Worm (Caenorhabditis elegans) whole organism, L4 larva: ENCODE measurements around the gene Y46G5A.39.
"Not testable (repeated sequence)": the region's sequence is repeated elsewhere in the genome, so short reads cannot be mapped to it uniquely, and the experiment has no call there.

Experiments
- D1046.2 ChIP-seq: fragments of 200-800 bp; sonication (Bioruptor generic); IDR thresholded peaks from 2 replicates; pipeline ENCODE4 v1.3.6; 2022; ENCODE audit warnings: missing genetic modification characterization, missing compliant biosample characterization
- F44E2.7 ChIP-seq: fragments of 200-800 bp; sonication (Bioruptor generic); IDR thresholded peaks from 2 replicates; pipeline ENCODE4 v2.1.2; 2022; ENCODE audit warnings: missing genetic modification characterization, missing compliant biosample characterization
- F49E8.2 ChIP-seq: sonication (generic microtip); optimal IDR thresholded peaks from 2 replicates; lab custom pipeline; 2016; ENCODE audit warnings: missing compliant biosample characterization, mild to moderate bottlenecking, missing genetic modification characterization, borderline replicate concordance
- T26A8.4 ChIP-seq: fragments of 200-800 bp; sonication (Bioruptor generic); IDR thresholded peaks from 2 replicates; pipeline ENCODE4 v1.3.6; 2022; ENCODE audit warnings: missing genetic modification characterization, missing compliant biosample characterization
- Y48G9A.11 ChIP-seq: fragments of 200-800 bp; sonication (Bioruptor generic); IDR thresholded peaks from 2 replicates; pipeline ENCODE4 v1.3.6; 2022; ENCODE audit warnings: missing genetic modification reagents, missing genetic modification characterization, missing compliant biosample characterization
- Y75B8A.6 ChIP-seq: fragments of 200-800 bp; sonication (Bioruptor generic); IDR thresholded peaks from 2 replicates; pipeline ENCODE4 v1.3.6; 2022; ENCODE audit warnings: missing genetic modification reagents, missing genetic modification characterization, missing compliant biosample characterization
- ceh-32 ChIP-seq: sonication (generic microtip); optimal IDR thresholded peaks from 2 replicates; lab custom pipeline; 2016; ENCODE audit warnings: mild to moderate bottlenecking, missing genetic modification characterization, missing compliant biosample characterization; ENCODE audit not compliant: poor library complexity
- ceh-62 ChIP-seq: sonication (generic microtip); optimal IDR thresholded peaks from 2 replicates; lab custom pipeline; 2017; ENCODE audit warnings: missing biosample characterization, missing genetic modification characterization
- cey-2 ChIP-seq: sonication (generic microtip); optimal IDR thresholded peaks from 3 replicates; lab custom pipeline; 2017; ENCODE audit warnings: missing genetic modification characterization, mild to moderate bottlenecking, missing compliant biosample characterization, antibody characterized with exemption, borderline replicate concordance; ENCODE audit not compliant: insufficient read depth
- daf-12 ChIP-seq: fragments of 150-350 bp; optimal IDR thresholded peaks from 2 replicates; lab custom pipeline; 2014; ENCODE audit warnings: missing biosample characterization, missing genetic modification reagents, missing genetic modification characterization
- daf-19 ChIP-seq: fragments of 200-800 bp; sonication (Bioruptor generic); conservative IDR thresholded peaks from 2 replicates; pipeline ENCODE4 v1.3.6; 2022; ENCODE audit warnings: missing genetic modification characterization, missing compliant biosample characterization
- daf-8 ChIP-seq: fragments of 200-800 bp; sonication (Bioruptor generic); IDR thresholded peaks from 2 replicates; pipeline ENCODE4 v1.3.6; 2022; ENCODE audit warnings: missing genetic modification characterization, missing compliant biosample characterization
- dpl-1 ChIP-seq: fragments of 150-350 bp; optimal IDR thresholded peaks from 2 replicates; lab custom pipeline; 2014; ENCODE audit warnings: missing biosample characterization, missing genetic modification reagents, missing genetic modification characterization
- duxl-1 ChIP-seq: sonication (generic microtip); optimal IDR thresholded peaks from 2 replicates; lab custom pipeline; 2016; ENCODE audit warnings: mild to moderate bottlenecking, missing genetic modification characterization, moderate library complexity, missing compliant biosample characterization; ENCODE audit not compliant: poor library complexity
- dve-1 ChIP-seq: sonication (generic microtip); optimal IDR thresholded peaks from 2 replicates; lab custom pipeline; 2017; ENCODE audit warnings: antibody characterized with exemption, mild to moderate bottlenecking, missing genetic modification characterization, missing compliant biosample characterization; ENCODE audit not compliant: insufficient read depth
- egl-43 ChIP-seq: fragments of 200-800 bp; sonication (Bioruptor generic); IDR thresholded peaks from 2 replicates; pipeline ENCODE4 v1.3.6; 2022; ENCODE audit warnings: missing genetic modification reagents, missing genetic modification characterization, missing compliant biosample characterization
- gei-8 ChIP-seq: fragments of 200-800 bp; sonication (Bioruptor generic); optimal IDR thresholded peaks from 2 replicates; lab custom pipeline; 2018; ENCODE audit warnings: mild to moderate bottlenecking, missing genetic modification characterization, missing compliant biosample characterization
- hmg-1.1 ChIP-seq: fragments of 200-800 bp; sonication (Bioruptor generic); IDR thresholded peaks from 2 replicates; pipeline ENCODE4 v1.3.6; 2022; ENCODE audit warnings: missing genetic modification reagents, missing genetic modification characterization, missing compliant biosample characterization
- lin-13 ChIP-seq: fragments of 150-350 bp; optimal IDR thresholded peaks from 2 replicates; lab custom pipeline; 2014; ENCODE audit warnings: missing biosample characterization, missing genetic modification reagents, missing genetic modification characterization
- lin-38 ChIP-seq: fragments of 200-800 bp; sonication (Bioruptor generic); IDR thresholded peaks from 2 replicates; pipeline ENCODE4 v1.3.6; 2022; ENCODE audit warnings: missing genetic modification reagents, missing genetic modification characterization, missing compliant biosample characterization
- lin-39 ChIP-seq: fragments of 150-350 bp; optimal IDR thresholded peaks from 2 replicates; lab custom pipeline; 2014; ENCODE audit warnings: missing biosample characterization, missing genetic modification reagents, missing genetic modification characterization
- madf-9 ChIP-seq: fragments of 200-800 bp; sonication (Bioruptor generic); conservative IDR thresholded peaks from 2 replicates; pipeline ENCODE4 v1.3.6; 2022; ENCODE audit warnings: missing genetic modification reagents, missing genetic modification characterization, missing compliant biosample characterization
- mdt-29 ChIP-seq: fragments of 200-800 bp; sonication (Bioruptor generic); IDR thresholded peaks from 2 replicates; pipeline ENCODE4 v1.3.6; 2022; ENCODE audit warnings: missing genetic modification reagents, missing genetic modification characterization, missing compliant biosample characterization
- mep-1 ChIP-seq: fragments of 150-350 bp; sonication (generic microtip); optimal IDR thresholded peaks from 3 replicates; lab custom pipeline; 2014; ENCODE audit warnings: missing biosample characterization, missing genetic modification characterization
- mes-2 ChIP-seq: sonication (generic microtip); optimal IDR thresholded peaks from 2 replicates; lab custom pipeline; 2016; ENCODE audit warnings: missing genotype, mild to moderate bottlenecking, missing genetic modification characterization, missing compliant biosample characterization; ENCODE audit not compliant: poor library complexity, severe bottlenecking
- mxl-3 ChIP-seq: fragments of 200-800 bp; sonication (Bioruptor generic); optimal IDR thresholded peaks from 2 replicates; lab custom pipeline; 2018; ENCODE audit warnings: mild to moderate bottlenecking, missing genetic modification characterization, missing compliant biosample characterization
- nhr-237 ChIP-seq: sonication (generic microtip); optimal IDR thresholded peaks from 2 replicates; lab custom pipeline; 2017; ENCODE audit warnings: missing biosample characterization, missing genetic modification characterization
- nhr-25 ChIP-seq: sonication (generic microtip); optimal IDR thresholded peaks from 2 replicates; lab custom pipeline; 2017; ENCODE audit warnings: missing genetic modification characterization, mild to moderate bottlenecking, missing compliant biosample characterization, antibody characterized with exemption, moderate library complexity, borderline replicate concordance; ENCODE audit not compliant: insufficient read depth
- nhr-41 ChIP-seq: fragments of 200-800 bp; sonication (Bioruptor generic); IDR thresholded peaks from 2 replicates; pipeline ENCODE4 v1.3.6; 2022; ENCODE audit warnings: missing genetic modification reagents, missing genetic modification characterization, missing compliant biosample characterization
- nhr-42 ChIP-seq: fragments of 200-800 bp; sonication (Bioruptor generic); IDR thresholded peaks from 2 replicates; pipeline ENCODE4 v1.3.6; 2022; ENCODE audit warnings: missing genetic modification characterization, missing compliant biosample characterization
- nhr-77 ChIP-seq: fragments of 150-350 bp; optimal IDR thresholded peaks from 2 replicates; lab custom pipeline; 2014; ENCODE audit warnings: missing biosample characterization, missing genetic modification characterization
- pha-4 ChIP-seq, 2 experiments: fragments of 150-350 bp in 1 of 2; fragments of 200-800 bp in 1 of 2; sonication (Bioruptor generic) in 1 of 2; IDR thresholded peaks in 1 of 2; optimal IDR thresholded peaks in 1 of 2; 2 replicates each; pipeline versions ENCODE4 v1.3.6 to Lab custom; 2014 to 2022; ENCODE audit warnings: missing genetic modification characterization in 2 of 2, missing genetic modification reagents in 2 of 2, missing biosample characterization in 1 of 2, missing compliant biosample characterization in 1 of 2
- php-3 ChIP-seq: fragments of 200-800 bp; sonication (Bioruptor generic); IDR thresholded peaks from 2 replicates; pipeline ENCODE4 v1.3.6; 2022; ENCODE audit warnings: missing genetic modification reagents, missing genetic modification characterization, missing compliant biosample characterization
- saeg-2 ChIP-seq: fragments of 200-800 bp; sonication (Bioruptor generic); IDR thresholded peaks from 2 replicates; pipeline ENCODE4 v1.3.6; 2022; ENCODE audit warnings: missing genetic modification reagents, missing genetic modification characterization, missing compliant biosample characterization
- sdz-12 ChIP-seq: fragments of 200-800 bp; sonication (Bioruptor generic); optimal IDR thresholded peaks from 2 replicates; lab custom pipeline; 2018; ENCODE audit warnings: mild to moderate bottlenecking, missing genetic modification characterization, missing compliant biosample characterization
- set-16 ChIP-seq: fragments of 200-800 bp; sonication (Bioruptor generic); IDR thresholded peaks from 2 replicates; pipeline ENCODE4 v1.3.6; 2022; ENCODE audit warnings: missing genetic modification reagents, missing genetic modification characterization, missing compliant biosample characterization
- snpc-1.2 ChIP-seq: fragments of 200-800 bp; sonication (Bioruptor generic); IDR thresholded peaks from 2 replicates; pipeline ENCODE4 v1.3.6; 2022; ENCODE audit warnings: missing genetic modification reagents, missing genetic modification characterization, missing compliant biosample characterization
- snpc-4 ChIP-seq: fragments of 150-350 bp; optimal IDR thresholded peaks from 2 replicates; lab custom pipeline; 2014; ENCODE audit warnings: missing biosample characterization, missing genetic modification characterization
- spr-1 ChIP-seq: sonication (generic microtip); optimal IDR thresholded peaks from 2 replicates; lab custom pipeline; 2016; ENCODE audit warnings: mild to moderate bottlenecking, missing genetic modification characterization, missing compliant biosample characterization
- unc-130 ChIP-seq: sonication (generic microtip); optimal IDR thresholded peaks from 2 replicates; lab custom pipeline; 2016; ENCODE audit warnings: missing genetic modification reagents, missing genetic modification characterization, missing compliant biosample characterization
- unc-62 ChIP-seq, 3 experiments: fragments of 150-350 bp in 1 of 3; sonication (generic microtip); optimal IDR thresholded peaks in 2 of 3; peaks in 1 of 3; 1 replicate in 1 of 3; 2 replicates in 2 of 3; lab custom pipeline; 2014 to 2017; ENCODE audit warnings: missing biosample characterization in 3 of 3, missing genetic modification characterization in 3 of 3, missing genetic modification reagents in 3 of 3, missing genotype in 1 of 3
- vab-7 ChIP-seq: fragments of 200-800 bp; sonication (Bioruptor generic); IDR thresholded peaks from 2 replicates; pipeline ENCODE4 v1.3.6; 2022; ENCODE audit warnings: missing genetic modification reagents, missing genetic modification characterization, missing compliant biosample characterization
- zag-1 ChIP-seq: fragments of 150-350 bp; optimal IDR thresholded peaks from 2 replicates; lab custom pipeline; 2014; ENCODE audit warnings: missing biosample characterization, missing genetic modification characterization
- zfp-2 ChIP-seq: sonication (generic microtip); optimal IDR thresholded peaks from 2 replicates; lab custom pipeline; 2016; ENCODE audit warnings: mild to moderate bottlenecking, missing genetic modification characterization, missing compliant biosample characterization
- zip-11 ChIP-seq: fragments of 200-800 bp; sonication (Bioruptor generic); IDR thresholded peaks from 2 replicates; pipeline ENCODE4 v1.3.6; 2022; ENCODE audit warnings: missing genetic modification characterization, missing compliant biosample characterization

The Y46G5A.39 gene

ce11 chrII:12753725-12754124 lies at the start of gene Y46G5A.39:
Gene Y46G5A.39 (minus strand): TSS chrII:12753825.
- not testable (repeated sequence) for TF ChIP-seq nhr-42 (GFP tag; lab: Robert Waterston, UW); dpl-1 (GFP tag; lab: Kevin White, UChicago); lin-38 (GFP tag; lab: Robert Waterston, UW)

ce11 chrII:12799927-12800522 lies 46.4 kb upstream of the Y46G5A.39 start:
- TF ChIP-seq lin-13 (GFP tag; lab: Kevin White, UChicago), result no peak
- TF ChIP-seq duxl-1, result no peak
- no peak for TF ChIP-seq gei-8
- no peak for TF ChIP-seq unc-62 (GFP tag; optimal IDR thresholded peaks at IDR 0.05 in 1 of 2; lab: Kevin White, UChicago)
- TF ChIP-seq unc-62 (tag; optimal IDR thresholded peaks at IDR 0.05; lab: Kevin White, UChicago), result no peak
- no peak for TF ChIP-seq vab-7
- TF ChIP-seq mdt-29, result no peak
- TF ChIP-seq set-16, result no peak
- TF ChIP-seq ceh-32, result no peak
- TF ChIP-seq daf-12 (tag; lab: Kevin White, UChicago), result no peak
- TF ChIP-seq nhr-42 (GFP tag; lab: Robert Waterston, UW), result no peak
- TF ChIP-seq mes-2, result peak; percentile 20
- no peak for TF ChIP-seq ceh-62
- TF ChIP-seq egl-43, result no peak
- TF ChIP-seq hmg-1.1, result 0 out of 2 replicates have a peak, but pooled peaks have one; percentile 24
- TF ChIP-seq snpc-4 (tag; lab: Kevin White, UChicago), result no peak
- TF ChIP-seq lin-39 (tag; lab: Kevin White, UChicago), result no peak
- TF ChIP-seq D1046.2 (GFP tag; lab: Robert Waterston, UW), result no peak
- no peak for TF ChIP-seq zfp-2 (tag; lab: Kevin White, UChicago)
- TF ChIP-seq php-3 (GFP tag; lab: Robert Waterston, UW), result no peak
- no peak for TF ChIP-seq daf-8 (GFP tag; lab: Robert Waterston, UW)
- peak; percentile 46 for TF ChIP-seq mep-1 (tag; lab: Kevin White, UChicago)
- no peak for TF ChIP-seq nhr-237
- no peak for TF ChIP-seq Y75B8A.6
- TF ChIP-seq cey-2, result no peak
- no peak for TF ChIP-seq daf-19 (GFP tag; lab: Robert Waterston, UW)
- TF ChIP-seq pha-4 (GFP tag; IDR thresholded peaks at IDR 0.05; lab: Robert Waterston, UW), result no peak
- TF ChIP-seq pha-4 (tag; optimal IDR thresholded peaks at IDR 0.05; lab: Kevin White, UChicago), result no peak
- peak; percentile 67 for TF ChIP-seq F49E8.2 (tag; lab: Kevin White, UChicago)
- TF ChIP-seq dpl-1 (GFP tag; lab: Kevin White, UChicago), result peak; percentile 39
- TF ChIP-seq F44E2.7 (GFP tag; lab: Robert Waterston, UW), result no peak
- peak; percentile 29 for TF ChIP-seq unc-130 (GFP tag; lab: Kevin White, UChicago)
- no peak for TF ChIP-seq T26A8.4 (GFP tag; lab: Robert Waterston, UW)
- TF ChIP-seq spr-1 (tag; lab: Kevin White, UChicago), result no peak
- no peak for TF ChIP-seq madf-9 (GFP tag; lab: Robert Waterston, UW)
- no peak for TF ChIP-seq dve-1 (tag; lab: Kevin White, UChicago)
- TF ChIP-seq snpc-1.2 (GFP tag; lab: Robert Waterston, UW), result peak; percentile 29; the same call in 1 of the 2 replicates
- peak; percentile 84 for TF ChIP-seq mxl-3 (GFP tag; lab: Kevin White, UChicago)
- TF ChIP-seq zag-1 (tag; lab: Kevin White, UChicago), result no peak
- TF ChIP-seq saeg-2 (GFP tag; lab: Robert Waterston, UW), result no peak
- peak; percentile 76 for TF ChIP-seq Y48G9A.11 (GFP tag; lab: Robert Waterston, UW)
- no peak for TF ChIP-seq zip-11 (GFP tag; lab: Robert Waterston, UW)
- no peak for TF ChIP-seq nhr-77 (tag; lab: Kevin White, UChicago)
- TF ChIP-seq lin-38 (GFP tag; lab: Robert Waterston, UW), result peak; percentile 97
- TF ChIP-seq nhr-41 (GFP tag; lab: Robert Waterston, UW), result no peak
- TF ChIP-seq sdz-12, result no peak
- no peak for TF ChIP-seq nhr-25 (tag; lab: Kevin White, UChicago)
